Worm (Caenorhabditis elegans) whole organism, L4/young adult: Measurements from ENCODE around the gene ZC21.10.

ENCODE experiments used
- W03F9.2 ChIP-seq: fragments of 150-350 bp; optimal IDR thresholded peaks from 2 replicates; lab custom pipeline; 2014; ENCODE audit warnings: missing biosample characterization, missing genetic modification characterization
- dao-5 ChIP-seq: sonication (generic microtip); optimal IDR thresholded peaks from 2 replicates; lab custom pipeline; 2016; ENCODE audit warnings: missing genotype, missing genetic modification characterization, moderate library complexity, missing compliant biosample characterization
- him-1 ChIP-seq: sonication (generic microtip); optimal IDR thresholded peaks from 2 replicates; lab custom pipeline; 2016; ENCODE audit warnings: missing genotype, missing genetic modification reagents, missing genetic modification characterization, missing compliant biosample characterization

The ZC21.10 gene

DNA sequence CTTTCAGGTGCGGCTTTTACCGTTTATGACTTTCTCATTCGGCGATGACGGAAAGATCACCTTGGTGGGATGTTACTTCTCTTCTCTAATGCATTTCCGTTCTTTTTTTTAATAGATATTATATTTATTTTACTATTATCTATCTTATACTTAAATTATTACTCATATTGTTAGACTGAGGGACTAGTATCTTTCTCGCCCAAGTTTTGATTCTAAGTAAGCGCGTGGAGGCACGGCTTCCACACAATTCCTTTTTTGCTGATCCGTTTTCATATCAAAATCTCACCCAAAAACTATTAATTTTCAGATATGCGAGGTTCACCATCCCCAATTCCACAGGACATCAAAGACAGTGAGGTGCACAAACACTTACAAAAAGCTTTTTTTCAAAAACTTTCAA lies at the start of gene ZC21.10:
Gene ZC21.10 (plus strand): TSS at position 301 of the 400 bp plus-strand sequence.
- TF ChIP-seq W03F9.2 (tag; lab: Kevin White, UChicago): no peak
- no peak for TF ChIP-seq him-1
- no peak for TF ChIP-seq dao-5 (tag; lab: Kevin White, UChicago)

DNA sequence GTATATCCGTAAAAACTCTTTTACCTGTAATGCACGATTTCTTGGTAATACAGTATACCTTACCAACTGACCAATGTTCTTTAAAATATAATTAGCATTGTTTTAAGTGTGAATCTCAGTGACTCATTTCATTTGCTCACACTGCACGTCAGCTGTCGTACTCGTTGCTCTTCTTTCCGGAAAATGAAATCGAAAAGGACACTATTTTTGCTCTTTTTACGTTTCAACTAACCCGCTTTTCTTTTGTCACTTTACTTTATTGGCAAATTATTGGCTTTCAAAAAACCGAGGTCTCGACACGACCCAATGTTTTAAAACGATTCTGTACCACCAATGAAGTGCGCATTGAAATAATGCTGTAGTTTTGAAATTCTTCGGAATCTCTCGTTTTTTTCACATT lies 49.5 kb upstream of the ZC21.10 start, which contains the start of gene F42H10.6:
Gene F42H10.6 (minus strand): TSS at position 101 of the 400 bp plus-strand sequence.
- no peak for TF ChIP-seq dao-5 (tag; lab: Kevin White, UChicago)
- no peak for TF ChIP-seq W03F9.2 (tag; lab: Kevin White, UChicago)
- TF ChIP-seq him-1: no peak

DNA sequence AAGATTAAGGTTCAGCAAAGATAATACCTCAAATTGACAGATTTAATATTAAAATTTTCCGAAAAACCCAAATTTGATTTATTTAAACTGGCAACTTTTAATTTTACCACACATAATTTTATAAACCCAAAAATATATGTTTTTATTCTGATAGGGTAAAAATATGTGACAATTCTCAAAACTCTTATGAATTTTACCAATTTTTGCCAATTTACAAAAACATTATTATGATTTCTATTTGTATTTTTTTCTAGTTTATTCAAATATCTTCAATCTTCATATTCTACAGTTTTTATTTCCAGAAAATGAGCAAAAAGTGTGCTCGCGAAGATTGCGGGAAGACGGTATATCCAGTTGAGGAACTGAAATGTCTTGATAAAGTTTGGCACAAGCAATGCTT lies 46.0 kb upstream of the ZC21.10 start, which contains the start of gene F42H10.3:
Gene F42H10.3 (plus strand): TSS at position 301 of the 400 bp plus-strand sequence.
- no peak for TF ChIP-seq him-1
- no peak for TF ChIP-seq dao-5 (tag; lab: Kevin White, UChicago)
- TF ChIP-seq W03F9.2 (tag; lab: Kevin White, UChicago): no peak

DNA sequence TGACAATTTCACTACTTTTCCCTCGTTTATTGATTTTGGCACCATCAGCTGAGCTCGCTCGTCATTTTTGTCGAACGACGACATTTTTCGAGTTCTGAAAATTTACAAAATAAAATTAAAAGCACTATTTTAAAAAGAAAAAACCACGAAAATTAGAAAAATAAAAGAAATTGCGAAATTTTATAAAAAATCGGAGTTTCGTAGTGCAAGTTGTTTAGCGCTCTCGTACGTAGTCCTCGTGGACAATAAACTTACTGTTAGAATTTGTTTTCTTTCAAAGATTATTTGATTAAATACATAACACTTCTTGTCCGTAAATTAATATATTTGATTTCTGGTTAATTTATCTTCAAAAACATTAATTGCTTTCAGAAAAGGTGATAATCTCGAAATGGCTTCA lies 39.6 kb upstream of the ZC21.10 start, which contains the start of the genes ess-2 and F42H10.2:
Gene ess-2 (minus strand): TSS at position 99 of the 400 bp plus-strand sequence.
Gene F42H10.2 (plus strand): TSS at position 367 of the 400 bp plus-strand sequence.
- TF ChIP-seq dao-5 (tag; lab: Kevin White, UChicago) (no peak), W03F9.2 (tag; lab: Kevin White, UChicago) (no peak), him-1 (no peak)

DNA sequence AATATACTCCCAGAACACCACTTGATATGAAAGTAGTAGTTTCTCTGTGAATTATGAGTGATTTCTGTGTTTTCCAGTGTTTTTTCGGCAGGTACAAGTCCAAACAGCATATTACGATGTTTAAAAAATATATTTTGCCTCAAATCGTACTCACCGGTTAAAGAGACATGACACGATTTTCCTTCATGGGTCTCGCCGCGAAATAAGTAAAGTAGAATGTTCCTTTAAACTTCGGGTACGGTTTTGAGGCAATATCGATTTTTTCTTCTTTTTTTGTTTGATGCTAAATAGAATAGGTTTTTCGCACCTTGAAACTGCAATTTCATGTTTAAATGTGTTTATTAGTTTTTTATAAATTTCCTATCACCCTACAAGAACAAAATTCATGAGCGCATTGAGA lies 37.9 kb upstream of the ZC21.10 start:
- TF ChIP-seq dao-5 (tag; lab: Kevin White, UChicago) (no peak), W03F9.2 (tag; lab: Kevin White, UChicago) (no peak), him-1 (no peak)

DNA sequence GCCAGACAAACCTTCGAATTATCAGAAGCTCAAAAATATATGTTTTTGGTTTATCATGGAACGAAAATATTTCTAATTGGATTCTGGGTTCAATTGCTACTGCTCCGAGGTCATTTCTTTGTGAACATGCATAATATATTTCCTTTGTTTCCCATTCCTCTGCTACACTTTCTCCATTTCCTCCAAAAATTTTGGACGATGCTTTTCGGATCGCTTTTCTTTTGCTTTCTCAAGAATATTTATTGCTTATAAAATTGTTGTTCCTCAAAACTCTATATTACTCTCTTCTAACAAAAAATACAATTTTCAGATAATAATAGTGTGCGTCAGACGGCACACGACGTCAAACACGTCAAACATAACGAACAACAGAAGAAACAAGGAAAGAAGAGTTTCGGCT lies 35.2 kb upstream of the ZC21.10 start, which contains the start of gene pac-1:
Gene pac-1 (plus strand): TSS at position 301 of the 400 bp plus-strand sequence.
- TF ChIP-seq him-1 (no peak), dao-5 (tag; lab: Kevin White, UChicago) (no peak), W03F9.2 (tag; lab: Kevin White, UChicago) (no peak)

DNA sequence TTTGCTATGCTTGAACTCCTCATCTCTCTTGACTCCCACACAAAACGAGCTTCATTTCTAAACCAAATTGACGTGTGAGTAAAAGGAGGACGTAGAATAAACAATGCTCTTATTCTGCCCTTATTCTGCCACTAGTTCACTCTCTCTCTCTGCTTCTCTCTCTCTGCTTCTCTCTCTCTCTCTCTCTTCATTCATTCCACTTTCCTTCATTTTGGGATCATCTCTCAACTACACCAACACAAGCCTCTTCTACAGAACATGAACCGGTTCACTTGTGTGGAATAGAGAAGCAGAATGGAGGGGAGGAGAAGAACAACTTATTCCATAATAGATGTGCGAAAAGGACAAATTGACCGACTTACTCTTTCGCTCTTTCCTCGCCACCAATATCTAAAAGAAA lies 26.5 kb upstream of the ZC21.10 start:
- no peak for TF ChIP-seq him-1
- TF ChIP-seq dao-5 (tag; lab: Kevin White, UChicago): no peak
- no peak for TF ChIP-seq W03F9.2 (tag; lab: Kevin White, UChicago)

DNA sequence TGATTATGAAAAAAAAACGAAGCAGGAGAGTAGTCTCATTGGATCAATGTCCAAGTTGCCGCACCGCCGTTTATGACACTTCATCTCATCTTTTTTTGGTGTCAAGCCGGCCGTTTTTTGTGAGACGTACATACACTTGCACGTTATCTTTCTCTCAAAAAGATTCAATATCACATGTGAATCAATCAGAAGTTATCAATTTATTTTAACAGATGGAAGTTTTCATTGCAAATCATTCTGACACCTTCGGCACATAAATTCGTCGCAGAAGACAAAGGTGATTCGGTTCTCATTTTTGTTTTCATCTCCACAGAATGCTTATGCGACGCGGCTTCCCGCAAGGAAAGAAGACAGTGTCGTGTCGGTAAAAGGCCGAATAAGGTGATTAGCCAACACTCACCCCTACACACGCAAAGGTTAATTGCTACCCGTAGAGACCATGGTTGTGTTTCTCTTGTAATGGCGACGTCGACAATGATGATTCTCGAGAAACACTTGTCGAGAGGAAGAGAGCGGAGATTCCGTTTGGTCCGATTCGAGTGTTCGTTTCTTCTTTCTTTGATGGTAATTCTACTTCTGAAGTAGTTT lies 25.6 kb upstream of the ZC21.10 start:
- no peak for TF ChIP-seq W03F9.2 (tag; lab: Kevin White, UChicago)
- TF ChIP-seq him-1: no peak
- no peak for TF ChIP-seq dao-5 (tag; lab: Kevin White, UChicago)

DNA sequence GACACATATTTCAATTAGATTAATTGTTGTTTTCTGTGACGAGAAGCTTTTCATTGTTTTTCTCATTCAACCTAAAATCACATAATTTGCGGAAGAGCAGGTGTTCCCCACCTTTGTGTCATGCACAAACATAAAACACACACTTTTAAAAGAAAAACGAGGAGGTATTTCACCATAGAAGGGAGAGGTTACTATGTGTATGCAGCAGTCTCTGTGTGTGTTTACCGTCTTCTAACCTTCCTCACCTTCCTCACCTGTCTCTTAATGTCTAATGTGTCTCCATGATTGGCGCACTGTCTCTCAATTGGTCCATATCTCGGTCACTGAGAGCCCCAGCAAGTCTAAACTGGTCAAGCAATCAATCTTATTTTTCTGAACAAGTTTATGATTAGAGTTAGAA lies 23.5 kb upstream of the ZC21.10 start:
- no peak for TF ChIP-seq dao-5 (tag; lab: Kevin White, UChicago)
- TF ChIP-seq W03F9.2 (tag; lab: Kevin White, UChicago): no peak
- no peak for TF ChIP-seq him-1

DNA sequence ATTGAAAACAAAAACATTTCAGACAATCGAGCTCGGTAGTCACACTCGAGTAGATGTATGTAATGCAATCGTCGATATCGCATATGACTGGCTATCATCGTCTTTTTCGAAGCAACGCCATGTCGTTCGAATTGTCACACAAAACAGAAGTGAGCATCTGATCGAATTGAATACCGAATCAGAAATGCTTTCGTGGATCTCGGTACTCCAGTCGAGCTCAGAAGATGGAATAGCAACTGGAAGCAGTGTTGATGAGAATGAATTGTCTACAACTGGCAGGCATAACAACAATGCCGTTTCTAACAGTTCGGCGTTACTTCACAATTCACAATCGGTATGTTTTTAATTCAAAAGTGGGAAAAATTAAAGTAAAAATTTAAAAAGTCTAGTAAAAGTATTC lies 20.7 kb upstream of the ZC21.10 start:
- TF ChIP-seq dao-5 (tag; lab: Kevin White, UChicago) (no peak), W03F9.2 (tag; lab: Kevin White, UChicago) (no peak), him-1 (no peak)

DNA sequence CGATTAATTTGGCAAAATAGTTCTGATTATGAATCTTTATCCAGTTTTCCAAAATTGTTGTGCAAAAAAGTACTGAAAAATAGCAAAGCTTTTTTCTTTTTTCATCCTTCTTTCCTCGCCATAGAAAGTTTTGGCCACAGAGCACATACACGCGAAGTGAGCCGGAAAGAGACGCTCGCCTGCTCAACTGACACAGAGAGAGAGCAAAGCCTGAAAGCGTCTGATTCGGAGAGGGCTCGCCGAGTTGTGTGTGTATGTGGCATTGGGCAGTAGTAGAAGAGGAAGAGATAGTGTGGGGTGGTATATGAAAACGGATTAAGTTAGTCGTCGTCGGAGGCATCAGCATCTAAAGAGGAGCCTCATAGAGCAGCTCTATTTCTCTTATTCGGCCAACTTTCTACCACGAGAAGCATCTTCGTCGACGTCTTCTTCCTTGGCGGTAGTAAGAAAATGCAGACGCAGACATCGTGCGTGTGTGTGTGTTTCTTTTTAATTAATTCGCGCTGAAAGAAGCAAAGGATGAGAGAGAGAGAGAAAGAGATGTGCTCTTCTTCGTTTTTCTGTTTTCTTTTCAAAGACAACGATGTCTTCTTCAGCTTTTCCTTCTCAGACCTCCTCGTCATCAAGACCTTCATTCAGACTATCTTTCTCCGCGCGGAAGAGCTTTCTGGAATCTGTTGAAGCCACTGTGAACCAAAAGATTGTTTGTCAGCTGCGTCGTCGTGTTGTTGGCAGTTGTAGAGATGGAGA lies 20.1 kb upstream of the ZC21.10 start:
- peak; percentile 5 for TF ChIP-seq him-1
- no peak for TF ChIP-seq W03F9.2 (tag; lab: Kevin White, UChicago)

DNA sequence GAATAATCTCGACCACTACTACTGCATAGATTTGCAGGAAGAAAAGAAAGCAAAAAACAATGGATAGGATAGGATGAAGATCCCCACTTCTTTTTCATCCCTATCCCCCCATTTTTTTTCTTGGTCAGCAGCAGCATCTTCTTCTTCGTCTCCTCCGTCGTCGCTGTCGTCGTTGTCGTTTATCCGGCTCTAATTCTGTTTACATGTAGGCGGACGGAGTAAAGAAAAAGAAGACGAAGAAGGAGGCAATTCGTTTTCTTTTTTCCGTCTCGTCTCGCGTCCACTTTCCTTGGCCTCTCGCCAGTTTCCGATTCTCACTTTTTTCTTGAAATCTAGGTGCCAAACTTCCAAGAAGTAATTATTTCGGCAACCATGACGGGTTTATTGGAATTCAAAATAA lies 18.2 kb upstream of the ZC21.10 start:
- TF ChIP-seq dao-5 (tag; lab: Kevin White, UChicago) (no peak), W03F9.2 (tag; lab: Kevin White, UChicago) (no peak), him-1 (no peak)

DNA sequence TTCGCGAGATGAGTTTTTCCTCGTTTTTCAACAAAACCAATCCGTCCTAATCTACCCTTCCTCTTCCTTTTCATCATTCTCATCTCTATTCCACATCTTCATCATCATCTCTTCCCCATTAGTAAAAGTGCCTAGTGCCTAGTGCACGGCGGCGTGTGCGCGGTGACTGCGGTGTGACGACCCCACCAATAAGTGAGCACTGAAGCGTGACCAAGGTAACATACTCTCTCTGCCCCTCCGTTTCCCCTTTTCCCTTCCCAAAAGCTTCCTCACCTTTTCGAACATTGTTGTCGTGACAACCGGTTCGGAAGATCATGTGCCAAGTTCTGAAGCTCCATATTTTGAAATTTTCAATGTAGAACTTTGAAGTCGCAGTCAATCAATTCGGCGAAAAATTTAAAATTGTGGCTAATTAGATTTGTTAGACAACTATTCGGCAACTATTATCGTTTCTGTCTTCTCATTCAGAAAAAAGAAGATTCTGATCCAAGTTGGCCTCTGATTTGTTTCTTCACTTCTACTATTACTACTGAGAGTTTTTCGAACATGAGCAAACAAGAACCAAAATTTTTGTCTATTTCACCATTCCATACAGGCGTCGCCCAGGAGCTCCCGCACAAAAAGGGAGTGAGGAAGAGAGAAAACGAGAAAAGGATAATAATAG lies 17.5 kb upstream of the ZC21.10 start:
- TF ChIP-seq him-1 (no peak), dao-5 (tag; lab: Kevin White, UChicago) (no peak), W03F9.2 (tag; lab: Kevin White, UChicago) (no peak)

DNA sequence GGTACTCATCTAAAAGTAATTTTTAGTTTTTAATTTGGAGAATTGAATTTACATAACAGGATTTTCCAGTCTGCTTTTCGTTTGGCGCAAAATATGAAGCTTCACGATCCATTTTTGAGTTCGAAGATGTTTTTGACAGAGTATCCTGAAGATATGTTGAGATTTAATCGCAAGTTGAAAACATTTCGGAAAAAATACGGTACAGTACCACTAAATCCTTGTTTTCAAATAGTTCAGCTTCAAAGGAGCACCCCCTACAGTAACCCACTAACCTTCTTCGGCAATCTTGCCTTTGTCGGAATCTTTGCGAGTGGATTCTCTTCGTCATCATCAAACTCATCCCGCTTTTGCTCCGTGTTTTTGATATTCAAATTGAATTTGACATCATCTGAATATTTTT lies 10.9 kb upstream of the ZC21.10 start:
- TF ChIP-seq W03F9.2 (tag; lab: Kevin White, UChicago) (no peak), dao-5 (tag; lab: Kevin White, UChicago) (no peak), him-1 (no peak)
